Fruit fly (Drosophila melanogaster): Measurements from ENCODE around the gene CG3558.

The CG3558 gene

DNA sequence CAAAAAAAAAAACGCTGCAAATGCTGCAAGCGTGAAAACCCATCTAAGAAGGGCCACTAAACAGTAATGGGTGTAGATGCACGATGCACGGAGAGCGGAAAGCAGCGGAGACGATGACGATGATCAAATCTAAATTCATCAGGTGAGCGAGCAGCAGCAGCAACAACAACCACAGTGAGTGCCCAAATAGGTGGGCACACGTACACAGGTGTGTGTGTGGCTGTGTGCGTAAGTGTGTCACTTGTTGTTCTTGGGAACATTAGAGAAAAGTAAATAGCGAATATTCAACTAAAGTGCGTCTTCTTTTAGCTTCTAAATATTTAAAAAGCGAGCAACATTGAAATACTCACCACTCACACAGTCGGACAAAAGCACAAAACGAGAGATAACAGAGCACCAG, 566 bp downstream of the CG3558 start:
- TF ChIP-seq noc (tag; optimal IDR thresholded peaks at IDR 0.05) = no peak

DNA sequence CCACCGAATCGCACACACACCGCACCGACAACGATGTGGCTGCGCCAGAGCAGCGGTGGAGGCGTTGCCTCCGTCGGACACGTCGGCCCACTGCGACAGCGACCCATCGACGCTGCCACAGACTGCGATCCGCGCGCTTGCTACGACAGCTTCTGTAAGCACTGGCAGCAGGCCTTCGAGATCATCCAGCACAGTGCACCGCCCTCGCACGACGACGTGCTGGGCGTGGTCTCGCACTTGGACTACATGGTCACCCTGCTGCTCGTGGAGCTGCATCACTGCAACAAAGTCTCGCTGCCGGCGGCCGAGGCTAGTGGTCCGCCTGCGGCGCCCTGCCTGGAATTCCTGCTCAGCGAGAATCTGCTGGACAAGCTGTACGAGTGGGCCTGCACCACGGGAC, 1.0 kb downstream of the CG3558 start:
- no peak for TF ChIP-seq noc (tag; optimal IDR thresholded peaks at IDR 0.05)

DNA sequence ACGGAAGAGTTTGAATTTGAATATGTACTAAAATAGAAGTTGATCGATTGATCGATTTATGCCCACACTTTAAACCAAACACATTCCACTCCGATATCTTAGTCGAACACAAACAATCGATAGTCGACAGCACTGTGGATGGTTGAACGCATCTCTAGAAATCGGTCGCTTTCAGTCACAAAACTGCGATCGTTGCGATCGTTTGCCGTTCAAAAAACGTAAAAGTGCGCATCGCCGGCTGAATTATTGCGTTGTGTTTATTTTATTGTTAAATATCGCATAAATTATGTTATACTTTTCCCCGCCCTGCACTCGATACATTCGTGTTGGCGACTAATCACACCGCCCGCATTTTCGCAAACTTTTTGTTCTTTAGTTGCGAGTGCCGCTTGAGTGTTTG, 6.4 kb downstream of the CG3558 start, which contains the start of gene Ccdc85:
Gene Ccdc85, plus strand, starts transcription at position 174 of the 400 bp plus-strand sequence.
- TF ChIP-seq noc (tag; optimal IDR thresholded peaks at IDR 0.05) = no peak

DNA sequence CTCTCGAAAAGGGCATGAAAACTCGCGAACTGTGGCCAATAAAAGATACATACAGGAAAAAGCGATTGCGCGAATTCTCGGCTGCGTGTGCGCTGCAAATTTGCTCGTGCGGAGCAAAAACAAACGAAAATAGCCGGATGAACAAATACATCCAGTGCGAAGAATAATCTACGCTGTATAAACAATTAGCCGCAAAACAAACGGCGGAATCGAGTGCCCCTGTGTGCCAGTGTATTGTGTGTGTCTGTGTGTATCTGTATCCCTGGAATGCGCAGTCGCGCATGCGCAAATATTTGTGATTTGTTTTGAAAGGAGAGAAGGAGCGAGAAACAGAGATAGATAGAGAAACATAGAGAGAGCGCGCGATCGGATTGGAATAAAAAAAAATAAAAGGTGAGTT, 6.9 kb downstream of the CG3558 start:
- TF ChIP-seq noc (tag; optimal IDR thresholded peaks at IDR 0.05) = no peak

DNA sequence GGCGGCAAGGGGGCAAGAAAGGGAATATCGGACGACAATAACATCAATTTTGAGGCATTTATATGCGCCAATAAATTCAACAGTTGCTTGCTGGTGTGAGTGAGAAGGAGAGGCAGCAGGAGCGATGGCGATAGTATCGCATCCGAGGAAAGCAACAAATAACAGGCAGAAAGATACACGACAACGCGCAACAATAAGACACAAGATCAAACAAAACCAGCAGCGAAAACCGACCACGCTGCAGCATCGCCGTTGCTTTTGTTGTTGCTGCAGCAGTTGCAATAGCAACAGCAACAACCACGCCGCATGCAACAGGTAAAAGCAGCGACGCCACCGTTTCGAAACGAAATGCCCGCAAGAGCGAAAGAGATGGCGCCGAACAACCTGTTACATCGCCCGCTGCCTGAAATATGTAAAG, 7.9 kb downstream of the CG3558 start:
- TF ChIP-seq noc (tag; optimal IDR thresholded peaks at IDR 0.05) = no peak

DNA sequence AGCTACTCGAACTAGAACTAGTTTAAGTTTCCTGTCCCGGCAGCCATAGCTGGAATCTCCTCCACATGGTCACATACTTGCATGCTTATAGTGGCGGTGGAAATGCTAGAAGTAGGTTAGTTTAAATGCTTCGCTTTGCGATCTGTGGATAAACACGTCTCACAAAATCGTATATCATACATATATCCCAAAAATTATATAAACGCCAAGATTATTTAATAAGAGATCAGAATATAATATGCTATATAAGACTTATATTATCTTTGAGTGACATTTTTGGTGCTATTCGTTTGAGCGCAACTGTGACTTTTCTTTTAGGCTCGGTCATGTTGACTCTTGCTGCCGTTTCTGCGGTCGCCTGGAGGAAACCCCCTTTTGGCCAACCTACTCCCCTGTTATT, 9.3 kb downstream of the CG3558 start:
- TF ChIP-seq noc (tag; optimal IDR thresholded peaks at IDR 0.05) = no peak

DNA sequence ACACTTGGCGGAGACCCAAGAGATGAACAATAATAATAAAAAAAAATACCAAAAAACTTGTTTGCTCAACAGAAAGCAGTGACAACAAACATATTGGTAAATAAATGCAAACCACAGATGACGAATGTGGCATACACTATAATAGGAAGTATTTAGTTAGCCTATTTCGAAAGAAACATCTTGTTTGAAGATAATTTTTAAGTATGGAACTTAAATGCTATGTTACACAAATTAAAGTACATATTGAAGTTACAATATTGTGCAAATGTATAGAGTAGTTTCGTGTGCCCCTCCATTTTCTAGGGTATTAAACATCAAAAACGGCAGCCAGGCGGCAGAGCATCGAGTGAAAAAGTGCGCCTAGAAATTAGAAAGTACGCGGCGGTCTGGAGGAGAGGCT, 10.7 kb downstream of the CG3558 start:
- TF ChIP-seq noc (tag; optimal IDR thresholded peaks at IDR 0.05) = no peak

DNA sequence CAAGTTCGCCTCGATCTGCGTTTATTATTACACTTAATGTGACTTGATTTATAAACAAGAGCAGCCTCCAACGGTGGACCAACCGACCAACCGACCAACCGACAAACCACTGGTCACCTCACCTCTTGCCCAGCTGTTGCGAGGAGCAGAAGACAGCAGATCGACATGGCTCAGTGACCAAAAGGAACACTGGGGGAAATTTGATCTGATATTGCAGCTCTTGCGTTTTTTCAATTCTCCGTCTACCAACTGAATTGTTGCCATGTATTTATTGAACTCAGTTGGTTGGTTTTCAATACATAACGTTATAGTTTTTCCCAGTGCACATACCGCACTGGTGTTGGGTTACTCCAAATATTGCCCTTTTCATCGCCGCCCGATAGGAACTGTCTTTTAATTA, 11.9 kb downstream of the CG3558 start:
- TF ChIP-seq noc (tag; optimal IDR thresholded peaks at IDR 0.05) = no peak

DNA sequence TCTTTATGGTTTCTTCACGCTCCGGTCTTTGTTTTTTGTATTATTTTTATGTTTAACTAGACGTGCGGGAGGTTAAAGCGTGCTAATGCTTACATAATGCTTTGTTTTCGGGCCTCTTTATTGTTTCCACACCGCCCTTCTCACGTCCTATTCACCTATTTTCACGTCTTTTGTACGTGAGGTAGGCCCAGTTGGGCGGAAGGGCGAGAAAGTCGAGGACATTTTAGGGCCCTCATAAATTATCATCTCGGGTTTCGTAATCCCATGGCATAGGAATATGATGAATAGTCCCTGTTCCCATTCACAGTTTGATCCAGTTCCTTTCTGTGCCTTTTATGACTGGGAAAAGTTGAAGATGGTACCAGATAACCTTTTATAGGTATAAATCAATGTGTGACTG, 12.8 kb downstream of the CG3558 start:
- TF ChIP-seq noc (tag; optimal IDR thresholded peaks at IDR 0.05) = no peak

DNA sequence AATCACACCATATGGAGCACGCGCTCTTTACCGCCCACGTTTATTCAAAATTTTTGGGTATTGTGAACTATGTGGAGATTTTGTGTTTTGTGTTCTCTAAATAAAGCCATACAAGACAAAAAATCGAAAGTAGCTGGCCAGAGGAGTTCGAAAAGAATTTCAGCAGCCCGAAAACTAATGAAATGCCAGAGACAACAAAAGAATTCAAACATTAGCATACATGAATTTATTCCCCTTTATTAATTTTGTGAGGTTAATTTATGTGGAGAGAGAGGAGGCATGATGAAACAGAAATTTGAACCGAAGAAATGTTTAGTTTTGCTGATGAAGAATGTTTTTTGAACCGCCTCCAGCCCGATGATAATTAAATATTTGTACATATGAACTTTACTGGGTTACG, 13.5 kb downstream of the CG3558 start:
- no peak for TF ChIP-seq noc (tag; optimal IDR thresholded peaks at IDR 0.05)

DNA sequence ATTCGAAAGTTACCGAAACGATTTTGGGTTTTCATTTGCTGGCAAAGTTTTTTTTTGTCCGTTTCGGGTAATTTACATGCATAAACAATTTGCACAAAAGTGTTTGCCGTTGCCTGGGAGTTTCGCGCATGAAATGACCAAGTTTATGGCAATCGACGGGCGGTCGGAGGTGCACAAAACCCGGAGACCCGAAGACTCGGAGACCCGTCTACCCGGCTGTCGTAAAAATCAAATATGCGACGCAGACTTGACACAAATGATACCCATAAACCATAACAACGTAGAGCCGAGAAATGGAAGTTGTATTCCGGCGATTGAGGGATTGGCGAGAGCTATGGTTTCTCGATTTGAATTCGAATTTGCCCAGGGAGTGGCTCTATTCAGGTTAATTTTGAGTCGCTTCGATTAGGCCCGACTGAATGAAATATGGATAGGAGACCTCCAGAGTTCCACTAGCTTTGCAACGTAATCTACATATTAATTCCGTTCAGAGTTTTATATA, 14.3 kb downstream of the CG3558 start:
- TF ChIP-seq noc (tag; optimal IDR thresholded peaks at IDR 0.05) = no peak

DNA sequence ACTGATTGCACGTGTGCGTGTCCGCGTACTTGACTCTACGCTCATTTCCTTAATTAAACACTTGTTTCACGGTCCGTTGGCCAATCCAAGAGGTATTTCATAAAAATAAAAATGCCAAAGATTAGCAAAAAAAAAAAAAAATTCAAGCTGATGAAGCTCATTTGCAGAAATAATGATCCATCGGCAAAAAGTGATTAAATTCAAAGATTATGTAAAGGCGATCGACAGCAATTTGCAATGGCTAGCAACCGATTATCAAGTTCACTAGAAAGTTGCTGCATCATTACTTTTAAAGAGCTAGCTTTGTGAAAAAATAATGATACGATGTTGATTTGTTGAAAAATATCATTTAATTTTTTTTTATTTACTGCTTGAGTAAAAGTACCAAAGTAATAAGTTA, 16.8 kb downstream of the CG3558 start:
- TF ChIP-seq noc (tag; optimal IDR thresholded peaks at IDR 0.05) = no peak

DNA sequence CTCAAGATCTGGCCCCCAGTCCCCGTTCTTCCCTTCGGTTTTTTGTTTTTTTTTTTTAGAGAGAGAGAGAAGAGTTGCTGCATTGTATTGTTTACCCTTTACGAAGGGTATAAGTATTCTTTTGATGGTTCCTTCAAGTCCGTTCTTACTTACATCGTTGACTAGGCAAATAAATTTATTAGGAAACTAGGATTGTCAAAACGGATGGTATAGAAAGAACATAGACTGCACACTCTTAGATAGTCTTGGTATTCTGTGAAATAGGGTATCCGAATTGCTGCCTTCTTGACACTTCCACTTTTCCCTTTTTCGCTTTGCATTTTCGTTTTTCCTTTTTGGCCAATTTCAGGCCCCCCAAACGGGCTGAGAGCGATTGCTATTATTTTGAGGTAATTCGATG, 18.8 kb downstream of the CG3558 start:
- TF ChIP-seq noc (tag; optimal IDR thresholded peaks at IDR 0.05) = no peak

DNA sequence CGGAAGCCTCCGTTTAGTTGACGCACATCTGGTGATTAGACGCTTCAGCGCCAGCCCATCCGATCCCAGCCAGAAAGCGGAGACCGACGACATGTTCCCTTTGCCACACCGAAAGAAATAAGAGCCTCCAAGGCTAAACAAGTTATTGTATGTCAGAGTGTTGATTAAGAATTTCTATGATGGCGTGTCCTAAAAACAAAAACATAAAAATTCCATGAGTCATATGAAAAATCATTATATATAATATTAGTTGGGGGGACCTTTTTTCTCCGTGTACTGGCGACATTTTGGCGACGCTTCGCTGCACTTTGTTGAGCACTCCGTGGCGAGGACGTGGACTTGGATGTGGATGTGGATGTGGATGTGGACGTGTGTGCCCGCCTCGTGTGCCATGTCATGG, 20.1 kb downstream of the CG3558 start:
- no peak for TF ChIP-seq noc (tag; optimal IDR thresholded peaks at IDR 0.05)

DNA sequence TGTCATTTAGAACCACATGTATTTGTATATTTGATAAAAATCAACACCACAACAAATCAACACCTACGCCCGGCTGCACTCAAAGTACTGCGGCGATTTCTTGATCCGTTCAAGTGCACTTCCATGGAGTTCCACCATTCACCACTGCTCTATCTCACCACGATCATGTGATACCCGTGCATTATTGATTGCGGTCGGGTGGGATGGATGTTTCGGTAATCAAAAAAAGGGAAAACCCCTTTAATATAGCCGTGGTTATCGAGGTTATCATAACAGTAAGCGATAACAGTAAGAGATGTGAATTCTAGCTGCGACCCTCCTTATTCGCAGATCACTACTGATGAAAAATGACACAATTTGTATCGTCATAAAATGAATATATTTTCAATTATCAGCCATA, 25.5 kb downstream of the CG3558 start, which contains the start of the genes CG17224 and CG17264:
Gene CG17224, minus strand, starts transcription at position 97 of the 400 bp plus-strand sequence.
Gene CG17264, plus strand, starts transcription at position 297 of the 400 bp plus-strand sequence.
- no peak for TF ChIP-seq noc (tag; optimal IDR thresholded peaks at IDR 0.05)

DNA sequence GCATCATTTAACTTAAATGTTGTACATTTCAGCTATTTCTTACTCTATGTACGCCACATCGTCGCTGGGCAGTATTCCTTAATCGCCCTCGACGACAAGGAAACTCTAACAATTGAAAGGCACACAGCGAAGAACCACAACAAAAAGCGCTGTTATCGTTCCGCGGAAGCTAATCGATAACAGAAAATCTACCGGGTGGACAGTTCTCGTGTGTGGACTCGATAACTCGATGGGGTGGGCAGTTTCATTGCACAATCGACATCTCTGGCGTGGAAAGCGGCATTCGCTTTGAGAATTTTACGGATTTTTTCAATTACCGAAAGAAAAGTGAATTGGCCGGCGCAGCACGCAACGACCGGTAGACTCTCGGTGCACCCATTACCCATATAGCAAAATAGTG, 30.3 kb downstream of the CG3558 start, which contains the start of the genes alpha4GT1 and Prp40:
Gene alpha4GT1, minus strand, starts transcription at position 156 of the 400 bp plus-strand sequence.
Gene Prp40, plus strand, starts transcription at position 241 of the 400 bp plus-strand sequence.
- no peak for TF ChIP-seq noc (tag; optimal IDR thresholded peaks at IDR 0.05)

DNA sequence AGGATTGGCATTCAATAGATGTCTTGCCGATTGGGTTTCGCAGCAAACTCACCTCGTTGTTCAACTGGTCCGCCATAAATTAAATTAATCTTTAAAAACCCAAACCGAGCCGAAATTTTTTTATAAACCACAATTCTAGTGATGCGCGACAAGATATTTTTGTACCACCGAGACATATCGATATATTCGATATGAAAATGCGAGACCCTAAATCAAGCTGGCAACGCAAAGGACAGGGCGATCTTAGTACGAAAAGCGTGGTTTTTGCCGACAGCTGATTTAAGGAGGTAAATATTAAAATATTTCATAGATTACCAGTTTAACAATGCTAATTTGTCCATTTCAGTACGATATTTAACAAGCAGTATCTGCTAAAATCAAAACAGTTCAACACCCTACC, 36.3 kb downstream of the CG3558 start, which contains the start of the genes Sf3b2 and CG17219:
Gene Sf3b2, minus strand, starts transcription at position 157 of the 400 bp plus-strand sequence.
Gene CG17219, plus strand, starts transcription at position 242 of the 400 bp plus-strand sequence.
- TF ChIP-seq noc (tag; optimal IDR thresholded peaks at IDR 0.05) = no peak

DNA sequence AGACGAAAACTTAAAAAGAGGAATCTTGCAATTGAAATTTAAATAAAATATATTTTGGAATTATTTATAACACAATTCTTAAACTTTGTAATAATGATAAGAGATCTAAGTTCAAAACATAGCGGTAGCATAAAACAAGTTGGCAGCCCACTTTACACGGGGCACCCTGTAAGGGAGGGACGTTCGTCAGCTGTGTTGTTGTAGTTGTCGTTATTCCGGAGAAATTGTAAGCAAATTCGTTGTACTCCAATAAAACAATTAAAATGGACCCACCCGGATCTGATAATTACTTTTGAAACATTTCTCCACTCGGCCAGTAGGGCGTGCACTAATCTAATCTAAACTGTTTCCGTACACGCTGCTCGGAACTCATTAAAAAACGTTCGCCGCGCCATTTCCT, 37.7 kb downstream of the CG3558 start, which contains the start of gene GABPI:
Gene GABPI, plus strand, starts transcription at position 190 of the 400 bp plus-strand sequence.
- TF ChIP-seq noc (tag; optimal IDR thresholded peaks at IDR 0.05) = no peak

Measured in whole organism, larva.